Worm (Caenorhabditis elegans) whole organism, L1 larva: ENCODE data around the gene ZK1128.3.

Experiments
- C04F5.9 ChIP-seq: sonication (generic microtip); optimal IDR thresholded peaks from 2 replicates; lab custom pipeline; 2016; ENCODE audit warnings: missing genetic modification characterization, missing compliant biosample characterization
- ama-1 ChIP-seq: fragments of 150-350 bp; optimal IDR thresholded peaks from 2 replicates; lab custom pipeline; 2014
- ceh-82 ChIP-seq, 3 experiments: fragments of 150-350 bp in 1 of 3; sonication (generic microtip) in 2 of 3; optimal IDR thresholded peaks; 2 replicates each; lab custom pipeline; 2014 to 2017; ENCODE audit warnings: missing biosample characterization in 3 of 3, missing genetic modification characterization in 3 of 3
- dpl-1 ChIP-seq, 3 experiments: fragments of 150-350 bp in 2 of 3; sonication (generic microtip) in 1 of 3; optimal IDR thresholded peaks; 2 replicates each; lab custom pipeline; 2014 to 2017; ENCODE audit warnings: missing biosample characterization in 3 of 3, missing genetic modification characterization in 3 of 3, missing genetic modification reagents in 3 of 3
- hpl-2 ChIP-seq: fragments of 150-350 bp; optimal IDR thresholded peaks from 2 replicates; lab custom pipeline; 2014; ENCODE audit warnings: missing biosample characterization, missing genetic modification reagents, missing genetic modification characterization
- lin-13 ChIP-seq: fragments of 150-350 bp; optimal IDR thresholded peaks from 2 replicates; lab custom pipeline; 2014; ENCODE audit warnings: missing biosample characterization, missing genetic modification reagents, missing genetic modification characterization
- mdl-1 ChIP-seq, 2 experiments: fragments of 150-350 bp; optimal IDR thresholded peaks; 2 replicates each; lab custom pipeline; 2014 to 2017; ENCODE audit warnings: missing biosample characterization in 2 of 2, missing genetic modification characterization in 2 of 2, inconsistent platforms in 1 of 2
- nhr-11 ChIP-seq: fragments of 150-350 bp; optimal IDR thresholded peaks from 2 replicates; lab custom pipeline; 2014; ENCODE audit warnings: missing biosample characterization, missing genetic modification characterization
- nhr-12 ChIP-seq: sonication (generic microtip); optimal IDR thresholded peaks from 2 replicates; lab custom pipeline; 2017; ENCODE audit warnings: missing biosample characterization, missing genetic modification characterization
- nhr-237 ChIP-seq: fragments of 150-350 bp; optimal IDR thresholded peaks from 2 replicates; lab custom pipeline; 2014; ENCODE audit warnings: missing biosample characterization, missing genetic modification characterization
- nhr-77 ChIP-seq: fragments of 150-350 bp; optimal IDR thresholded peaks from 2 replicates; lab custom pipeline; 2014; ENCODE audit warnings: missing biosample characterization, missing genetic modification characterization
- nhr-84 ChIP-seq: sonication (generic microtip); optimal IDR thresholded peaks from 2 replicates; lab custom pipeline; 2017; ENCODE audit warnings: missing biosample characterization, missing genetic modification characterization
- nhr-90 ChIP-seq: sonication (generic microtip); optimal IDR thresholded peaks from 2 replicates; lab custom pipeline; 2016; ENCODE audit warnings: mild to moderate bottlenecking, missing genetic modification characterization, missing compliant biosample characterization; ENCODE audit not compliant: poor library complexity
- unc-130 ChIP-seq: fragments of 150-350 bp; optimal IDR thresholded peaks from 2 replicates; lab custom pipeline; 2017; ENCODE audit warnings: missing biosample characterization, missing genetic modification characterization, inconsistent platforms

- no peak for TF ChIP-seq C04F5.9
- peak; percentile 88 to 97 for TF ChIP-seq mdl-1 (tag; optimal IDR thresholded peaks at IDR 0.05; lab: Kevin White, UChicago)
- peak; percentile 87 for TF ChIP-seq nhr-11 (tag; lab: Kevin White, UChicago)
- peak; percentile 25 for TF ChIP-seq unc-130 (tag; lab: Kevin White, UChicago)
- TF ChIP-seq ama-1, result peak; percentile 53
- peak; percentile 73 to 76 (median 73) for TF ChIP-seq dpl-1 (GFP tag; optimal IDR thresholded peaks at IDR 0.05; lab: Kevin White, UChicago)
- TF ChIP-seq nhr-90, result peak; percentile 83
- TF ChIP-seq nhr-84 (tag; lab: Kevin White, UChicago), result no peak
- TF ChIP-seq hpl-2 (GFP tag; lab: Kevin White, UChicago), result no peak
- peak; percentile 78 for TF ChIP-seq nhr-237 (tag; lab: Kevin White, UChicago)
- TF ChIP-seq lin-13 (GFP tag; lab: Kevin White, UChicago), result peak; percentile 85
- peak; percentile 80 to 88 (median 82) for TF ChIP-seq ceh-82 (tag; optimal IDR thresholded peaks at IDR 0.05; lab: Kevin White, UChicago)
- TF ChIP-seq nhr-77 (tag; lab: Kevin White, UChicago), result peak; percentile 90
- no peak for TF ChIP-seq nhr-12 (tag; lab: Kevin White, UChicago)
Measured at ce11 chrIII:10096525-10096972, 22.2 kb downstream of the ZK1128.3 start.
